Fruit fly (Drosophila melanogaster): ENCODE measurements around the gene Pex14.

Pex14 gene

dm6 chr3L:20784812-20785671 lies 6.4 kb downstream of the Pex14 start:
- no peak for TF ChIP-seq ttk (optimal IDR thresholded peaks at IDR 0.05)
- TF ChIP-seq insv (optimal IDR thresholded peaks at IDR 0.05): no peak
- no peak for TF ChIP-seq Sin3A (optimal IDR thresholded peaks at IDR 0.05)

- TF ChIP-seq Sin3A (optimal IDR thresholded peaks at IDR 0.05) (no peak), ttk (optimal IDR thresholded peaks at IDR 0.05) (no peak), insv (optimal IDR thresholded peaks at IDR 0.05) (no peak), psq (optimal IDR thresholded peaks at IDR 0.05) (no peak), h (optimal IDR thresholded peaks at IDR 0.05) (no peak), Myc (optimal IDR thresholded peaks at IDR 0.05) (no peak)
Measured at dm6 chr3L:20785742-20786427, 7.3 kb downstream of the Pex14 start, which contains the start of gene Pcif1. Pcif1 (minus strand) TSS chr3L:20786197.

- TF ChIP-seq ttk (optimal IDR thresholded peaks at IDR 0.05) (no peak), Myc (optimal IDR thresholded peaks at IDR 0.05) (no peak), Sin3A (optimal IDR thresholded peaks at IDR 0.05) (no peak), psq (optimal IDR thresholded peaks at IDR 0.05) (no peak), insv (optimal IDR thresholded peaks at IDR 0.05) (peak; percentile 43), h (optimal IDR thresholded peaks at IDR 0.05) (no peak)
Measured at dm6 chr3L:20787835-20788380, 9.3 kb downstream of the Pex14 start, which contains the start of gene CG11396. CG11396 (minus strand) TSS chr3L:20788137.

dm6 chr3L:20789299-20789698 lies 10.7 kb downstream of the Pex14 start:
- TF ChIP-seq Myc (optimal IDR thresholded peaks at IDR 0.05): no peak
- no peak for TF ChIP-seq ttk (optimal IDR thresholded peaks at IDR 0.05)
- TF ChIP-seq psq (optimal IDR thresholded peaks at IDR 0.05): no peak
- no peak for TF ChIP-seq Sin3A (optimal IDR thresholded peaks at IDR 0.05)
- TF ChIP-seq h (optimal IDR thresholded peaks at IDR 0.05): no peak

- TF ChIP-seq Myc (optimal IDR thresholded peaks at IDR 0.05): no peak
- no peak for TF ChIP-seq insv (optimal IDR thresholded peaks at IDR 0.05)
- no peak for TF ChIP-seq Sin3A (optimal IDR thresholded peaks at IDR 0.05)
- no peak for TF ChIP-seq h (optimal IDR thresholded peaks at IDR 0.05)
- TF ChIP-seq psq (optimal IDR thresholded peaks at IDR 0.05): no peak
- TF ChIP-seq ttk (optimal IDR thresholded peaks at IDR 0.05): no peak
Measured at dm6 chr3L:20792693-20793092, 14.1 kb downstream of the Pex14 start, which contains the start of gene Six4. Six4 (minus strand) TSS chr3L:20792777.

- TF ChIP-seq insv (optimal IDR thresholded peaks at IDR 0.05): no peak
- TF ChIP-seq ttk (optimal IDR thresholded peaks at IDR 0.05): no peak
- no peak for TF ChIP-seq Myc (optimal IDR thresholded peaks at IDR 0.05)
- TF ChIP-seq Sin3A (optimal IDR thresholded peaks at IDR 0.05): no peak
- TF ChIP-seq h (optimal IDR thresholded peaks at IDR 0.05): no peak
- no peak for TF ChIP-seq psq (optimal IDR thresholded peaks at IDR 0.05)
Measured at dm6 chr3L:20796757-20797156, 18.2 kb downstream of the Pex14 start.

- no peak for TF ChIP-seq h (optimal IDR thresholded peaks at IDR 0.05)
- no peak for TF ChIP-seq psq (optimal IDR thresholded peaks at IDR 0.05)
- no peak for TF ChIP-seq Sin3A (optimal IDR thresholded peaks at IDR 0.05)
- TF ChIP-seq ttk (optimal IDR thresholded peaks at IDR 0.05): no peak
- TF ChIP-seq insv (optimal IDR thresholded peaks at IDR 0.05): no peak
- no peak for TF ChIP-seq Myc (optimal IDR thresholded peaks at IDR 0.05)
Measured at dm6 chr3L:20797379-20797778, 18.8 kb downstream of the Pex14 start.

- TF ChIP-seq Sin3A (optimal IDR thresholded peaks at IDR 0.05) (no peak), ttk (optimal IDR thresholded peaks at IDR 0.05) (no peak), h (optimal IDR thresholded peaks at IDR 0.05) (no peak), insv (optimal IDR thresholded peaks at IDR 0.05) (no peak), Myc (optimal IDR thresholded peaks at IDR 0.05) (no peak), psq (optimal IDR thresholded peaks at IDR 0.05) (no peak)
Measured at dm6 chr3L:20798325-20798846, 19.8 kb downstream of the Pex14 start, which contains the start of the genes CG3698 and tzn. CG3698 (minus strand) TSS chr3L:20798375. tzn (plus strand) TSS chr3L:20798645.

- TF ChIP-seq psq (optimal IDR thresholded peaks at IDR 0.05): no peak
- no peak for TF ChIP-seq Sin3A (optimal IDR thresholded peaks at IDR 0.05)
- TF ChIP-seq insv (optimal IDR thresholded peaks at IDR 0.05): no peak
- TF ChIP-seq h (optimal IDR thresholded peaks at IDR 0.05): no peak
- TF ChIP-seq ttk (optimal IDR thresholded peaks at IDR 0.05): no peak
- no peak for TF ChIP-seq Myc (optimal IDR thresholded peaks at IDR 0.05)
Measured at dm6 chr3L:20800208-20800607, 21.6 kb downstream of the Pex14 start, which contains the start of gene Spc105R. Spc105R (plus strand) TSS chr3L:20800410.

- TF ChIP-seq psq (optimal IDR thresholded peaks at IDR 0.05): no peak
- no peak for TF ChIP-seq Myc (optimal IDR thresholded peaks at IDR 0.05)
- no peak for TF ChIP-seq insv (optimal IDR thresholded peaks at IDR 0.05)
- no peak for TF ChIP-seq Sin3A (optimal IDR thresholded peaks at IDR 0.05)
- no peak for TF ChIP-seq h (optimal IDR thresholded peaks at IDR 0.05)
- TF ChIP-seq ttk (optimal IDR thresholded peaks at IDR 0.05): no peak
Measured at dm6 chr3L:20809088-20809999, 30.7 kb downstream of the Pex14 start, which contains the start of the genes CG3634 and HIPP1. CG3634 (minus strand) TSS chr3L:20809272. HIPP1 (plus strand) TSS chr3L:20809669.

Measured in Kc167 (cell line).